Worm (Caenorhabditis elegans): Measurements from ENCODE around the gene F58E6.5.

DNA sequence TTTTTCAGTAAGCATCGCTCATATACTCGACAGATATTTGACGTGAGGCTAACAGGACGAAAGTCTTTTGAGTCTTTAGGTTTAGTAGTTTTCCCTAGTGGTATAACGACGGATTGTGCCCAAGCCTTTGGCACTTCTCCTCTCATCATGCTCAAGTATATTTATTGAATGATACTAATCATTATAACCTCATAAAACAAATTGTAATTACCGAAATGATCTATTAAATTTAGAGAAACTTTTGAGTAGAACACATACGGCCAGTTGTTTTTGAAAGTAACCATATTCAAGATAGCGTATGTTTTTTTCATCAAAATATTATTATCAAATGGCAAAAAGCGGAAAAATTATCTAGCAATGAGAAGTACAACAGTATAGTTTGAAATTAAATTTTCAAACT, 17.0 kb upstream of the F58E6.5 start:
- TF ChIP-seq nhr-28 (tag; optimal IDR thresholded peaks at IDR 0.05) (no peak), R02D3.7 (tag; optimal IDR thresholded peaks at IDR 0.05) (no peak), ceh-9 (tag; optimal IDR thresholded peaks at IDR 0.05) (no peak), ceh-28 (tag; optimal IDR thresholded peaks at IDR 0.05) (no peak), snpc-4 (tag; optimal IDR thresholded peaks at IDR 0.05) (no peak), lin-39 (tag; optimal IDR thresholded peaks at IDR 0.05) (no peak), daf-12 (tag; optimal IDR thresholded peaks at IDR 0.05) (no peak), mdl-1 (tag; optimal IDR thresholded peaks at IDR 0.05) (no peak), tbx-2 (tag; optimal IDR thresholded peaks at IDR 0.05) (no peak), nhr-11 (tag; optimal IDR thresholded peaks at IDR 0.05) (no peak), nhr-12 (tag; optimal IDR thresholded peaks at IDR 0.05) (no peak), jun-1 (tag; optimal IDR thresholded peaks at IDR 0.05) (no peak), pqm-1 (tag; optimal IDR thresholded peaks at IDR 0.05) (no peak)
